Worm (Caenorhabditis elegans) whole organism, young adult: Measurements from ENCODE around the gene R01H2.8.

ENCODE experiments used
- D2030.7 ChIP-seq: fragments of 200-800 bp; sonication (Bioruptor generic); IDR thresholded peaks from 2 replicates; pipeline ENCODE4 v1.3.6; 2022; ENCODE audit warnings: missing genetic modification reagents, missing genetic modification characterization, missing compliant biosample characterization
- F22D6.2 ChIP-seq: sonication (generic microtip); optimal IDR thresholded peaks from 2 replicates; lab custom pipeline; 2016; ENCODE audit warnings: mild to moderate bottlenecking, missing genetic modification characterization, missing compliant biosample characterization
- F23B12.7 ChIP-seq: sonication (generic microtip); optimal IDR thresholded peaks from 2 replicates; lab custom pipeline; 2017; ENCODE audit warnings: missing genetic modification characterization, mild to moderate bottlenecking, missing compliant biosample characterization, antibody characterized with exemption, moderate library complexity; ENCODE audit not compliant: insufficient read depth
- F39B2.1 ChIP-seq: fragments of 200-800 bp; sonication (Bioruptor generic); IDR thresholded peaks from 2 replicates; pipeline ENCODE4 v1.3.6; 2022; ENCODE audit warnings: missing genetic modification reagents, missing genetic modification characterization, missing compliant biosample characterization
- F52B5.7 ChIP-seq: sonication (generic microtip); optimal IDR thresholded peaks from 2 replicates; lab custom pipeline; 2016; ENCODE audit warnings: mild to moderate bottlenecking, missing genetic modification characterization, missing compliant biosample characterization
- F57A8.1 ChIP-seq: fragments of 200-800 bp; sonication (Bioruptor generic); optimal IDR thresholded peaks from 2 replicates; lab custom pipeline; 2018; ENCODE audit warnings: mild to moderate bottlenecking, missing genetic modification characterization, moderate library complexity, missing compliant biosample characterization
- Y95B8A.8 ChIP-seq: fragments of 200-800 bp; sonication (Bioruptor generic); IDR thresholded peaks from 2 replicates; pipeline ENCODE4 v1.3.6; 2022; ENCODE audit warnings: missing genetic modification reagents, missing genetic modification characterization, missing compliant biosample characterization
- aptf-3 ChIP-seq: fragments of 200-800 bp; sonication (Bioruptor generic); IDR thresholded peaks from 2 replicates; pipeline ENCODE4 v1.3.6; 2022; ENCODE audit warnings: missing genetic modification characterization, missing compliant biosample characterization
- attf-3 ChIP-seq: fragments of 200-800 bp; sonication (Bioruptor generic); conservative IDR thresholded peaks from 2 replicates; pipeline ENCODE4 v1.3.6; 2022; ENCODE audit warnings: missing genetic modification reagents, missing genetic modification characterization, missing compliant biosample characterization
- attf-5 ChIP-seq: fragments of 200-800 bp; sonication (Bioruptor generic); optimal IDR thresholded peaks from 2 replicates; lab custom pipeline; 2018; ENCODE audit warnings: mild to moderate bottlenecking, missing genetic modification characterization, missing compliant biosample characterization
- ccch-3 ChIP-seq: fragments of 200-800 bp; sonication (Bioruptor generic); optimal IDR thresholded peaks from 2 replicates; lab custom pipeline; 2018; ENCODE audit warnings: mild to moderate bottlenecking, missing genetic modification characterization, missing compliant biosample characterization
- egl-44 ChIP-seq: fragments of 200-800 bp; sonication (Bioruptor generic); IDR thresholded peaks from 2 replicates; pipeline ENCODE4 v1.3.6; 2022; ENCODE audit warnings: missing genetic modification reagents, missing genetic modification characterization, missing compliant biosample characterization
- egrh-3 ChIP-seq: fragments of 200-800 bp; sonication (Bioruptor generic); IDR thresholded peaks from 2 replicates; pipeline ENCODE4 v1.3.6; 2022; ENCODE audit warnings: missing genetic modification reagents, missing genetic modification characterization, missing compliant biosample characterization
- ekl-4 ChIP-seq: fragments of 200-800 bp; sonication (Bioruptor generic); IDR thresholded peaks from 2 replicates; pipeline ENCODE4 v1.3.6; 2022; ENCODE audit warnings: missing genetic modification reagents, missing genetic modification characterization, missing compliant biosample characterization
- gei-17 ChIP-seq: fragments of 200-800 bp; sonication (Bioruptor generic); optimal IDR thresholded peaks from 2 replicates; lab custom pipeline; 2018; ENCODE audit warnings: mild to moderate bottlenecking, missing genetic modification characterization, missing compliant biosample characterization
- him-1 ChIP-seq: sonication (generic microtip); optimal IDR thresholded peaks from 2 replicates; lab custom pipeline; 2016; ENCODE audit warnings: missing genotype, missing genetic modification reagents, missing genetic modification characterization, missing compliant biosample characterization
- hmg-1.2 ChIP-seq: fragments of 200-800 bp; sonication (Bioruptor generic); IDR thresholded peaks from 2 replicates; pipeline ENCODE4 v1.3.6; 2022; ENCODE audit warnings: missing genetic modification reagents, missing genetic modification characterization, missing compliant biosample characterization
- hmg-20 ChIP-seq: fragments of 200-800 bp; sonication (Bioruptor generic); IDR thresholded peaks from 2 replicates; pipeline ENCODE4 v1.3.6; 2022; ENCODE audit warnings: missing genetic modification reagents, missing genetic modification characterization, missing compliant biosample characterization
- hsf-1 ChIP-seq: fragments of 200-800 bp; sonication (Bioruptor generic); IDR thresholded peaks from 2 replicates; pipeline ENCODE4 v1.3.6; 2022; ENCODE audit warnings: missing genetic modification reagents, missing genetic modification characterization, missing compliant biosample characterization
- let-526 ChIP-seq: fragments of 200-800 bp; sonication (Bioruptor generic); IDR thresholded peaks from 2 replicates; pipeline ENCODE4 v1.3.6; 2022; ENCODE audit warnings: missing genetic modification reagents, missing genetic modification characterization, missing compliant biosample characterization
- lin-40 ChIP-seq: sonication (generic microtip); optimal IDR thresholded peaks from 2 replicates; lab custom pipeline; 2016; ENCODE audit warnings: missing genetic modification characterization, mild to moderate bottlenecking, missing compliant biosample characterization, missing genotype, missing genetic modification reagents
- lir-1 ChIP-seq: fragments of 200-800 bp; sonication (Bioruptor generic); conservative IDR thresholded peaks from 2 replicates; pipeline ENCODE4 v1.3.6; 2022; ENCODE audit warnings: missing genetic modification reagents, missing genetic modification characterization, missing compliant biosample characterization
- lsl-1 ChIP-seq: fragments of 200-800 bp; sonication (Bioruptor generic); optimal IDR thresholded peaks from 2 replicates; lab custom pipeline; 2018; ENCODE audit warnings: mild to moderate bottlenecking, missing genetic modification characterization, moderate library complexity, missing compliant biosample characterization
- lsy-27 ChIP-seq: sonication (generic microtip); optimal IDR thresholded peaks from 2 replicates; lab custom pipeline; 2017; ENCODE audit warnings: missing genetic modification characterization, mild to moderate bottlenecking, missing compliant biosample characterization, antibody characterized with exemption, missing genotype, borderline replicate concordance; ENCODE audit not compliant: insufficient read depth
- madf-3 ChIP-seq: fragments of 200-800 bp; sonication (Bioruptor generic); IDR thresholded peaks from 2 replicates; pipeline ENCODE4 v1.3.6; 2022; ENCODE audit warnings: missing genetic modification reagents, missing genetic modification characterization, missing compliant biosample characterization
- madf-6 ChIP-seq: fragments of 200-800 bp; sonication (Bioruptor generic); IDR thresholded peaks from 2 replicates; pipeline ENCODE4 v1.3.6; 2022; ENCODE audit warnings: missing genetic modification reagents, missing genetic modification characterization, missing compliant biosample characterization
- madf-8 ChIP-seq: fragments of 200-800 bp; sonication (Bioruptor generic); conservative IDR thresholded peaks from 2 replicates; pipeline ENCODE4 v1.3.6; 2022; ENCODE audit warnings: missing genetic modification reagents, missing genetic modification characterization, missing compliant biosample characterization
- mcd-1 ChIP-seq: fragments of 200-800 bp; sonication (Bioruptor generic); IDR thresholded peaks from 2 replicates; pipeline ENCODE4 v1.3.6; 2022; ENCODE audit warnings: missing genetic modification reagents, missing genetic modification characterization, missing compliant biosample characterization
- mel-28 ChIP-seq: sonication (generic microtip); optimal IDR thresholded peaks from 2 replicates; lab custom pipeline; 2016; ENCODE audit warnings: borderline replicate concordance, mild to moderate bottlenecking, missing genetic modification characterization, missing compliant biosample characterization
- mxl-1 ChIP-seq: sonication (generic microtip); optimal IDR thresholded peaks from 2 replicates; lab custom pipeline; 2016; ENCODE audit warnings: missing genetic modification characterization, missing compliant biosample characterization
- nfya-2 ChIP-seq: fragments of 200-800 bp; sonication (Bioruptor generic); IDR thresholded peaks from 2 replicates; pipeline ENCODE4 v1.3.6; 2022; ENCODE audit warnings: missing genetic modification reagents, missing genetic modification characterization, missing compliant biosample characterization
- nhr-27 ChIP-seq: fragments of 200-800 bp; sonication (Bioruptor generic); optimal IDR thresholded peaks from 2 replicates; lab custom pipeline; 2018; ENCODE audit warnings: mild to moderate bottlenecking, missing genetic modification characterization, moderate library complexity, missing compliant biosample characterization
- nhr-90 ChIP-seq: sonication (generic microtip); optimal IDR thresholded peaks from 2 replicates; lab custom pipeline; 2016; ENCODE audit warnings: missing genotype, mild to moderate bottlenecking, missing genetic modification characterization, missing compliant biosample characterization
- pbrm-1 ChIP-seq: fragments of 200-800 bp; sonication (Bioruptor generic); IDR thresholded peaks from 2 replicates; pipeline ENCODE4 v1.3.6; 2022; ENCODE audit warnings: missing genetic modification reagents, missing genetic modification characterization, missing compliant biosample characterization
- pha-4 ChIP-seq: fragments of 150-350 bp; sonication (generic microtip); optimal IDR thresholded peaks from 2 replicates; lab custom pipeline; 2014; ENCODE audit warnings: missing biosample characterization, missing genetic modification reagents, missing genetic modification characterization
- rcor-1 ChIP-seq: fragments of 200-800 bp; sonication (Bioruptor generic); IDR thresholded peaks from 2 replicates; pipeline ENCODE4 v1.3.6; 2022; ENCODE audit warnings: missing genetic modification reagents, missing genetic modification characterization, missing compliant biosample characterization
- snpc-1.1 ChIP-seq: sonication (generic microtip); optimal IDR thresholded peaks from 2 replicates; lab custom pipeline; 2017; ENCODE audit warnings: missing genetic modification characterization, mild to moderate bottlenecking, missing compliant biosample characterization, antibody characterized with exemption, moderate library complexity, missing genotype, missing genetic modification reagents; ENCODE audit not compliant: insufficient read depth
- snpc-3.4 ChIP-seq: sonication (generic microtip); optimal IDR thresholded peaks from 2 replicates; lab custom pipeline; 2017; ENCODE audit warnings: missing genetic modification characterization, mild to moderate bottlenecking, missing compliant biosample characterization, antibody characterized with exemption, moderate library complexity, missing genotype, missing genetic modification reagents
- tbp1 ChIP-seq: fragments of 200-800 bp; sonication (Bioruptor generic); optimal IDR thresholded peaks from 2 replicates; lab custom pipeline; 2018; ENCODE audit warnings: mild to moderate bottlenecking, missing genetic modification characterization, missing compliant biosample characterization
- unc-130 ChIP-seq: sonication (generic microtip); optimal IDR thresholded peaks from 2 replicates; lab custom pipeline; 2016; ENCODE audit warnings: missing genetic modification reagents, missing genetic modification characterization, missing compliant biosample characterization
- xnd-1 ChIP-seq: sonication (generic microtip); optimal IDR thresholded peaks from 2 replicates; lab custom pipeline; 2016; ENCODE audit warnings: missing genotype, missing genetic modification reagents, missing genetic modification characterization, missing compliant biosample characterization
- zfh-2 ChIP-seq: fragments of 200-800 bp; sonication (Bioruptor generic); conservative IDR thresholded peaks from 2 replicates; pipeline ENCODE4 v1.3.6; 2022; ENCODE audit warnings: missing genetic modification reagents, missing genetic modification characterization, missing compliant biosample characterization
- ztf-18 ChIP-seq: sonication (generic microtip); optimal IDR thresholded peaks from 2 replicates; lab custom pipeline; 2016; ENCODE audit warnings: missing genotype, mild to moderate bottlenecking, missing genetic modification characterization, missing compliant biosample characterization
- ztf-25 ChIP-seq: fragments of 200-800 bp; sonication (Bioruptor generic); IDR thresholded peaks from 2 replicates; pipeline ENCODE4 v1.3.6; 2022; ENCODE audit warnings: missing genetic modification reagents, missing genetic modification characterization, missing compliant biosample characterization

R01H2.8 gene

DNA sequence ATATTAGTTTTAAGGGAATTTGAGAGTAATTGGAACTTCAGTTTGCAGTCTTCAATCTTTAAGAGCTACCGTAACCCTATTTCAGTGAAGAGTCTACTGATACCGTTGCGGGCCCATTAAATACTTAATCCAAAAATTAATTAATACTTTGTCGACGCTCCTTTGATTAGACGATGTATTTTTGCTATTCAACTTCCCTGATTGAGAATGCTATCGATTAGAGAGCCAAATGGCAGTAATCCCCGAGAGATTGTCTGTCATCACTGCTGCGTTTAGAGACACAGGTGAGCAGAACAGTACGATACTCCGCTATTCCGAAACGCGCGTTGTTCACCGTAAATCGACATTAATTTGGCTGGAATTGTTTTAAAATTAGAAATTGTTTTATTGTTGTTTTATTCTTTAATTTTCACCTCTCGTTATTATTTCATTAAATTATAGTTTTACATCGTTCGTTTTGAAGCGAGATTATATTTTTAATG is 47.7 kb upstream of the R01H2.8 start, which contains the start of gene rfl-1:
Gene rfl-1, plus strand, starts transcription at position 51 of the 482 bp plus-strand sequence.
- peak; percentile 19 for TF ChIP-seq F23B12.7
- TF ChIP-seq F57A8.1 (GFP tag; lab: Kevin White, UChicago): no peak
- TF ChIP-seq him-1 (tag; lab: Kevin White, UChicago): peak; percentile 25
- peak; percentile 12 for TF ChIP-seq lsl-1 (GFP tag; lab: Kevin White, UChicago)
- TF ChIP-seq xnd-1 (tag; lab: Kevin White, UChicago): no peak
- peak; percentile 99 for TF ChIP-seq hmg-1.2 (GFP tag; lab: Robert Waterston, UW)
- TF ChIP-seq mcd-1 (GFP tag; lab: Robert Waterston, UW): 0 out of 2 replicates have a peak, but pooled peaks have one; percentile 26
- TF ChIP-seq madf-6 (GFP tag; lab: Robert Waterston, UW): 0 out of 2 replicates have a peak, but pooled peaks have one; percentile 7
- TF ChIP-seq attf-3 (GFP tag; lab: Robert Waterston, UW): peak; percentile 97
- peak; percentile 19 for TF ChIP-seq attf-5 (GFP tag; lab: Kevin White, UChicago)
- peak; percentile 20 for TF ChIP-seq snpc-3.4 (tag; lab: Kevin White, UChicago)

DNA sequence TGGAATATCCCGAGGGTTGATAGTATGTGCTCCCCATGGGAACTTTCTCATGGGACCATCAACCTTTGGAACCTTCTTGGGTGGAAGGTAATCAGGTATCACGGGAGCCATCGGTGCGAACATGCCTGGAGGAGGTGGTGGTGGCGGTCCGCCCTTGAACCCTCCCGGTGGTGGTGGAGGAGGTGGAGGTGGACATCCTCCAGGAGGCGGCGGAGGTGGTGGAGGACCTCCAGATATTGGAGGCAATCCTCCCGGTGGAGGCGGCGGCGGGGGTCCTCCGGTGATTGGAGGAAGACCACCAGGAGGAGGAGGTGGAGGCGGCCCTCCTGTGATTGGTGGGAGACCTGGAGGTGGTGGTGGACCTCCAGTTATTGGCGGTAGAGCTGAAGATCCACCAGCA is 43.0 kb upstream of the R01H2.8 start:
- TF ChIP-seq unc-130 (GFP tag; lab: Kevin White, UChicago) (no peak), F52B5.7 (tag; lab: Kevin White, UChicago) (no peak), mcd-1 (GFP tag; lab: Robert Waterston, UW) (peak; percentile 43; the same call in 1 of the 2 replicates), lsl-1 (GFP tag; lab: Kevin White, UChicago) (no peak), ccch-3 (GFP tag; lab: Kevin White, UChicago) (no peak), ztf-18 (no peak), nhr-90 (tag; lab: Kevin White, UChicago) (no peak), let-526 (GFP tag; lab: Robert Waterston, UW) (no peak), egl-44 (GFP tag; lab: Robert Waterston, UW) (no peak), gei-17 (GFP tag; lab: Kevin White, UChicago) (no peak), F22D6.2 (no peak), Y95B8A.8 (GFP tag; lab: Robert Waterston, UW) (no peak), egrh-3 (GFP tag; lab: Robert Waterston, UW) (peak; percentile 98), snpc-1.1 (tag; lab: Kevin White, UChicago) (no peak), attf-3 (GFP tag; lab: Robert Waterston, UW) (no peak), D2030.7 (GFP tag; lab: Robert Waterston, UW) (no peak), madf-3 (GFP tag; lab: Robert Waterston, UW) (no peak), F23B12.7 (no peak), rcor-1 (GFP tag; lab: Robert Waterston, UW) (no peak), zfh-2 (GFP tag; lab: Robert Waterston, UW) (peak; percentile 96), hmg-20 (no peak), ztf-25 (GFP tag; lab: Robert Waterston, UW) (0 out of 2 replicates have a peak, but pooled peaks have one; percentile 20), nhr-27 (tag; lab: Kevin White, UChicago) (no peak), lir-1 (no peak), pbrm-1 (GFP tag; lab: Robert Waterston, UW) (no peak)

DNA sequence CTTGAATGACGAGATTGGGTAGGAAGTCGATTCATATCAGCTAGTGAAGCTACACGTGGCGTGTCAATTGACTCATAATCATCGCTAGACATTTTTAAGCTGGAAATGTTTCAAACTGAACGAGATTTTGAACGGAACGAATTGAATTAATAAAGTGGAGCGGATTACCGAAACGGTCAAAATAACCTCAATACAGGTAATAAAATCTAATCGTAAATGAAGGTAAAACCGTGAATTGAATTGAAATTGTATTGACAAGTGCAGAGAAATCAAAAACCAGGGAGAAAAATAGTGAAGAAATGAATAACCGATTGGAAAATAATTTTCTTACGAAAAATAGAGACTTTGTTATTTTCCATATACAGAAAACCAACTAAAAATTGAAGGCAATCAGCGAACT is 39.8 kb upstream of the R01H2.8 start, which contains the start of gene cyk-1:
Gene cyk-1, minus strand, starts transcription at position 101 of the 400 bp plus-strand sequence.
- no peak for TF ChIP-seq hsf-1 (GFP tag; lab: Robert Waterston, UW)
- no peak for TF ChIP-seq snpc-1.1 (tag; lab: Kevin White, UChicago)
- no peak for TF ChIP-seq zfh-2 (GFP tag; lab: Robert Waterston, UW)
- no peak for TF ChIP-seq pha-4 (tag; lab: Kevin White, UChicago)
- TF ChIP-seq mcd-1 (GFP tag; lab: Robert Waterston, UW): no peak
- TF ChIP-seq nfya-2: no peak
- TF ChIP-seq lsy-27 (tag; lab: Kevin White, UChicago): no peak
- TF ChIP-seq mel-28: no peak
- no peak for TF ChIP-seq lin-40 (tag; lab: Kevin White, UChicago)
- no peak for TF ChIP-seq egrh-3 (GFP tag; lab: Robert Waterston, UW)
- no peak for TF ChIP-seq madf-3 (GFP tag; lab: Robert Waterston, UW)
- no peak for TF ChIP-seq tbp1 (GFP tag; lab: Kevin White, UChicago)
- TF ChIP-seq ekl-4 (GFP tag; lab: Robert Waterston, UW): no peak
- no peak for TF ChIP-seq F39B2.1 (GFP tag; lab: Robert Waterston, UW)
- TF ChIP-seq mxl-1 (tag; lab: Kevin White, UChicago): no peak
- no peak for TF ChIP-seq aptf-3 (GFP tag; lab: Robert Waterston, UW)
- TF ChIP-seq madf-8 (GFP tag; lab: Robert Waterston, UW): no peak
